Worm (Caenorhabditis elegans) whole organism, early embryonic: ENCODE measurements around the gene bre-3.

Experiments used
- B0310.2 ChIP-seq: sonication (generic microtip); optimal IDR thresholded peaks from 2 replicates; lab custom pipeline; 2016; ENCODE audit warnings: mild to moderate bottlenecking, missing genetic modification characterization, missing compliant biosample characterization
- F13C5.2 ChIP-seq: sonication (generic microtip); optimal IDR thresholded peaks from 2 replicates; lab custom pipeline; 2017; ENCODE audit warnings: mild to moderate bottlenecking, missing genetic modification characterization, inconsistent platforms, missing compliant biosample characterization
- aly-1 ChIP-seq: sonication (generic microtip); optimal IDR thresholded peaks from 2 replicates; lab custom pipeline; 2016; ENCODE audit warnings: missing genetic modification characterization, missing compliant biosample characterization
- ama-1 ChIP-seq: fragments of 150-350 bp; optimal IDR thresholded peaks from 2 replicates; lab custom pipeline; 2014
- ceh-13 ChIP-seq: fragments of 200-800 bp; sonication (Bioruptor generic); optimal IDR thresholded peaks from 2 replicates; lab custom pipeline; 2018; ENCODE audit warnings: mild to moderate bottlenecking, missing genetic modification characterization, missing compliant biosample characterization
- ceh-36 ChIP-seq: sonication (generic microtip); optimal IDR thresholded peaks from 2 replicates; lab custom pipeline; 2016; ENCODE audit warnings: missing genetic modification characterization, inconsistent platforms, missing compliant biosample characterization
- ets-7 ChIP-seq: sonication (generic microtip); optimal IDR thresholded peaks from 2 replicates; lab custom pipeline; 2016; ENCODE audit warnings: missing genotype, missing genetic modification characterization, missing compliant biosample characterization
- flt-1 ChIP-seq: fragments of 200-800 bp; sonication (Bioruptor generic); IDR thresholded peaks from 2 replicates; pipeline ENCODE4 v1.3.6; 2022; ENCODE audit warnings: missing genetic modification characterization, missing compliant biosample characterization
- hmbx-1 ChIP-seq: sonication (generic microtip); optimal IDR thresholded peaks from 2 replicates; lab custom pipeline; 2016; ENCODE audit warnings: mild to moderate bottlenecking, missing genetic modification characterization, missing compliant biosample characterization
- hmg-4 ChIP-seq: fragments of 200-800 bp; sonication (Bioruptor generic); optimal IDR thresholded peaks from 2 replicates; lab custom pipeline; 2018; ENCODE audit warnings: mild to moderate bottlenecking, missing genetic modification characterization, missing compliant biosample characterization
- hnd-1 ChIP-seq: sonication (generic microtip); optimal IDR thresholded peaks from 2 replicates; lab custom pipeline; 2016; ENCODE audit warnings: missing genetic modification characterization, missing compliant biosample characterization
- pes-1 ChIP-seq: fragments of 200-800 bp; sonication (Bioruptor generic); IDR thresholded peaks from 2 replicates; pipeline ENCODE4 v1.3.6; 2022; ENCODE audit warnings: missing genetic modification reagents, missing genetic modification characterization, missing compliant biosample characterization
- scrt-1 ChIP-seq: fragments of 200-800 bp; sonication (Bioruptor generic); IDR thresholded peaks from 2 replicates; pipeline ENCODE4 v1.3.6; 2022; ENCODE audit warnings: missing genetic modification characterization, missing compliant biosample characterization
- sea-1 ChIP-seq: fragments of 200-800 bp; sonication (Bioruptor generic); conservative IDR thresholded peaks from 2 replicates; pipeline ENCODE4 v1.3.6; 2022; ENCODE audit warnings: missing genetic modification characterization, missing compliant biosample characterization
- tbx-11 ChIP-seq: fragments of 200-800 bp; sonication (Bioruptor generic); IDR thresholded peaks from 2 replicates; pipeline ENCODE4 v1.3.6; 2022; ENCODE audit warnings: missing genetic modification characterization, missing compliant biosample characterization
- tbx-37 ChIP-seq: fragments of 200-800 bp; sonication (Bioruptor generic); conservative IDR thresholded peaks from 2 replicates; pipeline ENCODE4 v1.3.6; 2022; ENCODE audit warnings: missing genetic modification reagents, missing genetic modification characterization, missing compliant biosample characterization
- tra-4 ChIP-seq: sonication (generic microtip); optimal IDR thresholded peaks from 2 replicates; lab custom pipeline; 2017; ENCODE audit warnings: missing genetic modification characterization, missing compliant biosample characterization

bre-3 gene

ce11 chrIII:9488027-9488426 lies 2.8 kb upstream of the bre-3 start:
- TF ChIP-seq tra-4 (tag; lab: Kevin White, UChicago) (no peak), pes-1 (GFP tag; lab: Robert Waterston, UW) (no peak), aly-1 (no peak), scrt-1 (no peak), ets-7 (tag; lab: Kevin White, UChicago) (no peak), hnd-1 (no peak), tbx-11 (GFP tag; lab: Robert Waterston, UW) (no peak), tbx-37 (no peak), ama-1 (lab: Kevin White, UChicago) (no peak), B0310.2 (tag; lab: Kevin White, UChicago) (no peak), ceh-36 (tag; lab: Kevin White, UChicago) (no peak), F13C5.2 (tag; lab: Kevin White, UChicago) (no peak), flt-1 (GFP tag; lab: Robert Waterston, UW) (no peak), hmg-4 (GFP tag; lab: Kevin White, UChicago) (no peak), ceh-13 (GFP tag; lab: Kevin White, UChicago) (no peak), hmbx-1 (tag; lab: Kevin White, UChicago) (no peak), sea-1 (no peak)

- TF ChIP-seq tbx-37 (no peak), scrt-1 (no peak), sea-1 (no peak), hmg-4 (GFP tag; lab: Kevin White, UChicago) (no peak), ama-1 (lab: Kevin White, UChicago) (no peak), B0310.2 (tag; lab: Kevin White, UChicago) (no peak), aly-1 (no peak), pes-1 (GFP tag; lab: Robert Waterston, UW) (no peak), ceh-13 (GFP tag; lab: Kevin White, UChicago) (no peak), ceh-36 (tag; lab: Kevin White, UChicago) (no peak), hnd-1 (no peak), tbx-11 (GFP tag; lab: Robert Waterston, UW) (no peak), tra-4 (tag; lab: Kevin White, UChicago) (no peak), F13C5.2 (tag; lab: Kevin White, UChicago) (no peak), ets-7 (tag; lab: Kevin White, UChicago) (no peak), flt-1 (GFP tag; lab: Robert Waterston, UW) (no peak), hmbx-1 (tag; lab: Kevin White, UChicago) (no peak)
Measured at ce11 chrIII:9487454-9487853, 2.2 kb upstream of the bre-3 start.

ce11 chrIII:9483716-9484115 lies 1.6 kb downstream of the bre-3 start:
- TF ChIP-seq ceh-36 (tag; lab: Kevin White, UChicago) (no peak), flt-1 (GFP tag; lab: Robert Waterston, UW) (no peak), ets-7 (tag; lab: Kevin White, UChicago) (no peak), hmg-4 (GFP tag; lab: Kevin White, UChicago) (no peak), hmbx-1 (tag; lab: Kevin White, UChicago) (no peak), ama-1 (lab: Kevin White, UChicago) (no peak)

DNA sequence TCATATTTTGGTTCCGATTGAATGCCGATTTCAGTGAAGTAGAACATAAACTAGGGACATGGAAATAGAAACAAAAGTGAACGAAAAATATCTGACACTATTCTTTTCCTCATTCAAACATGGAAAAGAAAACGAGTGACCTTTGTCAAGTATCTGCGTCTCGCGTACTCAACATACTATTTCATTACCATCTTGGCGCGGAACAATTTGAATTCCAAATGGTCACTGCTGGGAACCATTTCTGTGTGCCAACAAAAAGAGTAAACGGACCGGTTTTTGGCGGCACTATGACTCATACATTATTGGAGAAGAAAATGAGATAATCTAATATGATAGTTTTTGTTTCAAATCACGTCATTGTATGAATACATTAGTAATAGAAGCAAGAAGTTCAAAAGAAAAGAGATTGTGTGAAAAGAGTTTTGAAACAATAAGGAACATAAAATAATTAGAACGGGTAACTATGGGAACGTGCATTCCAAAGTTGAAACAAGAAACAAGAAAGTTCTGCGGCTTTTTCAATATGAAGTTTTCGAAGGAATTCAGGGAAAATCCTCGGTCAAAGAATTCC lies 2.8 kb downstream of the bre-3 start:
- no peak for TF ChIP-seq ama-1 (lab: Kevin White, UChicago)
- no peak for TF ChIP-seq pes-1 (GFP tag; lab: Robert Waterston, UW)
- TF ChIP-seq tbx-37 = no peak
- no peak for TF ChIP-seq ceh-36 (tag; lab: Kevin White, UChicago)
- no peak for TF ChIP-seq aly-1
- TF ChIP-seq ceh-13 (GFP tag; lab: Kevin White, UChicago) = no peak

ce11 chrIII:9476564-9476963 lies 8.7 kb downstream of the bre-3 start:
- TF ChIP-seq B0310.2 (tag; lab: Kevin White, UChicago) = no peak
- no peak for TF ChIP-seq ceh-36 (tag; lab: Kevin White, UChicago)

- TF ChIP-seq ets-7 (tag; lab: Kevin White, UChicago) = no peak
Measured at ce11 chrIII:9474501-9474900, 10.8 kb downstream of the bre-3 start.

DNA sequence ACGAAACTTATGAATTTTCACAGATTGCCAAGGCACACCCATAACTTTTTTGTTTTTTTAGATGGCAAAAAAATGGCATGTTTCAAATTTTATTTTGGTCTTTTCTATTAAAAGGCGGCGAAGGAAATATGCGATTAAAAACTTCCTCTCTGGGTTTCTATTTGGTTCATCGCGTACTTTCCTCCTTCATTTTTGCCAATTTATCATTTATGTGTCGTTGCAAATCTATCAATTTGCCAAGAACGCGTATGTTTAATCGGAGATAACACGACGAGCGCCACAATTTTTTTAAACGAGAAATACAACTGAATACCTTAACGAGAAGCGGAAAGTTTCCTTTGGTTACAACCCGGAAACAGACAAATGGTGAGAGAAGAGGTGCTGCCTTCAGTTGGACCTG lies 12.8 kb downstream of the bre-3 start:
- TF ChIP-seq tra-4 (tag; lab: Kevin White, UChicago) (no peak), hmbx-1 (tag; lab: Kevin White, UChicago) (no peak), pes-1 (GFP tag; lab: Robert Waterston, UW) (no peak), tbx-37 (no peak), ets-7 (tag; lab: Kevin White, UChicago) (no peak), F13C5.2 (tag; lab: Kevin White, UChicago) (no peak), hmg-4 (GFP tag; lab: Kevin White, UChicago) (no peak), aly-1 (no peak), ama-1 (lab: Kevin White, UChicago) (no peak), hnd-1 (no peak), ceh-13 (GFP tag; lab: Kevin White, UChicago) (no peak), B0310.2 (tag; lab: Kevin White, UChicago) (no peak), sea-1 (no peak), ceh-36 (tag; lab: Kevin White, UChicago) (no peak)

DNA sequence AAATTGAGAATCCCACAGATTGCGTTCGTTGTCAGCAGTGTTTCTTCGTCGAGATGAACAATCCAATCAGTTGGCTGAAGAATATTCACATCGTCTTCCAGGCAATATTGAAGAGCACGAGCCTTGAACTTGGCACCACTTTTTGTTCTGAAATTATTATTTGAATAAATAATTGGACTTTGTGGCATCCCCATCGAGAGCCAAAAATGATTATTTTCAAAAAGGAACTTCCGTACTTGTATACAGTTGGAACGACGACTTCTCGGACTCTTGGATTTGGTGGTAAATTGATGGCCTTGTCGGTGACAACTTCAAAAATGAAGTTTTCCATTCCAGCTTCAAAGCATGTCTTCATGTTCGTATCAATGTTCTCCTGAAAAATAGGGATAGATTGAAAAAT lies 13.3 kb downstream of the bre-3 start:
- TF ChIP-seq scrt-1 (no peak), ceh-13 (GFP tag; lab: Kevin White, UChicago) (no peak), ceh-36 (tag; lab: Kevin White, UChicago) (no peak), hnd-1 (no peak), tra-4 (tag; lab: Kevin White, UChicago) (no peak), pes-1 (GFP tag; lab: Robert Waterston, UW) (no peak)
